Fruit fly (Drosophila melanogaster) whole organism, embryonic: Measurements from ENCODE around the gene pyd.

Source experiments
- CG2116 ChIP-seq: fragments of 200-800 bp; sonication (Bioruptor generic); optimal IDR thresholded peaks from 3 replicates; lab custom pipeline; 2018; ENCODE audit warnings: missing biosample characterization, mild to moderate bottlenecking, missing genetic modification characterization
- D ChIP-seq, 2 experiments: fragments of 200-800 bp in 1 of 2; fragments of >200 bp in 1 of 2; sonication (Bioruptor generic) in 1 of 2; optimal IDR thresholded peaks; 2 replicates in 1 of 2; 3 replicates in 1 of 2; lab custom pipeline; 2017; ENCODE audit warnings: mild to moderate bottlenecking in 1 of 2, missing biosample characterization in 1 of 2, missing genetic modification characterization in 1 of 2, missing genetic modification reagents in 1 of 2
- so ChIP-seq: fragments of 200-800 bp; sonication (Bioruptor generic); IDR thresholded peaks from 3 replicates; pipeline ENCODE4 v1.3.6; 2022; ENCODE audit warnings: missing biosample characterization, missing genetic modification characterization

- TF ChIP-seq so (GFP tag; lab: Robert Waterston, UW) (no peak), CG2116 (no peak), D (optimal IDR thresholded peaks at IDR 0.05; lab: Kevin White, UChicago) (no peak), D (GFP tag; optimal IDR thresholded peaks at IDR 0.05; lab: Kevin White, UChicago) (no peak)
These were observed 81.1 kb downstream of the pyd start for dm6 chr3R:8850616-8851015.
